Fruit fly (Drosophila melanogaster): ENCODE measurements around the gene Cht5.
A peak's percentile ranks its signal among the peaks of the same experiment; 100 is the strongest.

Cht5 gene

dm6 chr3R:13797269-13797677, 29.9 kb downstream of the Cht5 start (continued):
- TF ChIP-seq dsx (GFP tag; optimal IDR thresholded peaks at IDR 0.05; ENCODE audit: poor library complexity, severe bottlenecking): no peak
- no peak for TF ChIP-seq CG7368 (GFP tag; optimal IDR thresholded peaks at IDR 0.05)
- no peak for TF ChIP-seq fd59A (GFP tag; optimal IDR thresholded peaks at IDR 0.05)
- TF ChIP-seq CG11762 (GFP tag; optimal IDR thresholded peaks at IDR 0.05; ENCODE audit: insufficient read depth): peak; percentile 30
- TF ChIP-seq net (GFP tag; optimal IDR thresholded peaks at IDR 0.05): peak; percentile 29
- peak; percentile 54 for TF ChIP-seq Lpt (GFP tag; optimal IDR thresholded peaks at IDR 0.05)
- no peak for TF ChIP-seq Blimp-1 (GFP tag; optimal IDR thresholded peaks at IDR 0.05)
- TF ChIP-seq Ets96B (tag; optimal IDR thresholded peaks at IDR 0.05): no peak
- no peak for TF ChIP-seq Sox15 (GFP tag; optimal IDR thresholded peaks at IDR 0.05)
- no peak for TF ChIP-seq CG8319 (GFP tag; optimal IDR thresholded peaks at IDR 0.05)
- no peak for TF ChIP-seq fkh (GFP tag; optimal IDR thresholded peaks at IDR 0.05)
- no peak for TF ChIP-seq CG9139 (GFP tag; optimal IDR thresholded peaks at IDR 0.05)
- peak; percentile 25 for TF ChIP-seq topi (GFP tag; optimal IDR thresholded peaks at IDR 0.05)
- TF ChIP-seq svp (GFP tag): no peak
- peak; percentile 86 for TF ChIP-seq CG32006 (GFP tag; optimal IDR thresholded peaks at IDR 0.05)
- no peak for TF ChIP-seq Eip93F (GFP tag; optimal IDR thresholded peaks at IDR 0.05)
- TF ChIP-seq CG34406 (GFP tag; optimal IDR thresholded peaks at IDR 0.05): no peak

dm6 chr3R:13797823-13798446, 30.6 kb downstream of the Cht5 start:
- TF ChIP-seq svp (GFP tag) (peak; percentile 38), Eip78C (GFP tag) (peak; percentile 40), CG1621 (tag; optimal IDR thresholded peaks at IDR 0.05) (no peak), fkh (GFP tag; optimal IDR thresholded peaks at IDR 0.05) (peak; percentile 39)

dm6 chr3R:13799567-13800429, 32.4 kb downstream of the Cht5 start:
- no peak for TF ChIP-seq Sox15 (GFP tag; optimal IDR thresholded peaks at IDR 0.05)
- TF ChIP-seq Ets96B (tag; optimal IDR thresholded peaks at IDR 0.05): peak; percentile 35
- no peak for TF ChIP-seq Eip93F (GFP tag; optimal IDR thresholded peaks at IDR 0.05)
- peak in 1 of 2 experiments; percentile 10 for TF ChIP-seq salr (GFP tag; optimal IDR thresholded peaks at IDR 0.05)
- peak; percentile 29 for TF ChIP-seq achi (GFP tag; optimal IDR thresholded peaks at IDR 0.05)
- peak; percentile 6 for TF ChIP-seq CG8632 (GFP tag; optimal IDR thresholded peaks at IDR 0.05)
- TF ChIP-seq CG11294 (GFP tag; IDR thresholded peaks at IDR 0.05): no peak
- peak; percentile 8 for TF ChIP-seq CG6276 (GFP tag; optimal IDR thresholded peaks at IDR 0.05)
- TF ChIP-seq CG6792 (GFP tag; optimal IDR thresholded peaks at IDR 0.05): no peak
- TF ChIP-seq CG32006 (GFP tag; optimal IDR thresholded peaks at IDR 0.05): peak; percentile 46
- TF ChIP-seq CG3919 (GFP tag; optimal IDR thresholded peaks at IDR 0.05): peak; percentile 26
- TF ChIP-seq Hr4 (GFP tag; optimal IDR thresholded peaks at IDR 0.05): peak; percentile 8
- TF ChIP-seq spab (GFP tag; optimal IDR thresholded peaks at IDR 0.05): peak; percentile 23
- TF ChIP-seq eg (GFP tag; IDR thresholded peaks at IDR 0.05): 0 out of 3 replicates have a peak, but pooled peaks have one; percentile 11
- 0 out of 2 replicates have a peak, but pooled peaks have one; percentile 19 for TF ChIP-seq CG15336 (GFP tag; IDR thresholded peaks at IDR 0.05)
- TF ChIP-seq CG34406 (GFP tag; optimal IDR thresholded peaks at IDR 0.05): peak; percentile 13
- peak; percentile 5 for TF ChIP-seq CG6808 (GFP tag; optimal IDR thresholded peaks at IDR 0.05)
- peak; percentile 46 for TF ChIP-seq CG10631 (GFP tag; optimal IDR thresholded peaks at IDR 0.05)
- peak; percentile 16 for TF ChIP-seq svp (GFP tag)
- TF ChIP-seq CG8119 (GFP tag; IDR thresholded peaks at IDR 0.05): peak; percentile 40; the same call in 1 of the 3 replicates
- no peak for TF ChIP-seq acj6 (GFP tag; optimal IDR thresholded peaks at IDR 0.05)
- TF ChIP-seq esn (GFP tag; optimal IDR thresholded peaks at IDR 0.05): peak; percentile 23
- peak; percentile 20 for TF ChIP-seq OdsH (GFP tag; optimal IDR thresholded peaks at IDR 0.05)
- TF ChIP-seq Hr39 (GFP tag; optimal IDR thresholded peaks at IDR 0.05): no peak
- peak; percentile 5 for TF ChIP-seq CG10669 (GFP tag; optimal IDR thresholded peaks at IDR 0.05)
- TF ChIP-seq CG3032 (tag; optimal IDR thresholded peaks at IDR 0.05): peak; percentile 37
- TF ChIP-seq Eip78C (GFP tag): peak; percentile 72
- TF ChIP-seq CG9139 (GFP tag; optimal IDR thresholded peaks at IDR 0.05): no peak

All from whole organism, prepupa.